Worm (Caenorhabditis elegans) whole organism, L3 larva: ENCODE data around the gene gsp-2.

Source experiments
- R02D3.7 ChIP-seq: fragments of 150-350 bp; optimal IDR thresholded peaks from 2 replicates; lab custom pipeline; 2014; ENCODE audit warnings: missing biosample characterization, missing genetic modification characterization
- ZK546.5 ChIP-seq: sonication (generic microtip); optimal IDR thresholded peaks from 2 replicates; lab custom pipeline; 2017; ENCODE audit warnings: missing biosample characterization, missing genetic modification characterization
- aly-2 ChIP-seq: fragments of 150-350 bp; optimal IDR thresholded peaks from 2 replicates; lab custom pipeline; 2014; ENCODE audit warnings: missing biosample characterization, missing genetic modification characterization
- ama-1 ChIP-seq: fragments of 150-350 bp; optimal IDR thresholded peaks from 2 replicates; lab custom pipeline; 2018
- ceh-16 ChIP-seq: sonication (generic microtip); optimal IDR thresholded peaks from 2 replicates; lab custom pipeline; 2017; ENCODE audit warnings: missing biosample characterization, missing genetic modification characterization
- ceh-28 ChIP-seq: fragments of 150-350 bp; optimal IDR thresholded peaks from 2 replicates; lab custom pipeline; 2014; ENCODE audit warnings: missing biosample characterization, missing genetic modification reagents, missing genetic modification characterization
- ceh-82 ChIP-seq: fragments of 150-350 bp; optimal IDR thresholded peaks from 2 replicates; lab custom pipeline; 2014; ENCODE audit warnings: missing biosample characterization, missing genetic modification characterization
- ceh-9 ChIP-seq: sonication (generic microtip); optimal IDR thresholded peaks from 2 replicates; lab custom pipeline; 2018; ENCODE audit warnings: missing biosample characterization, missing genetic modification characterization
- daf-12 ChIP-seq: fragments of 150-350 bp; optimal IDR thresholded peaks from 2 replicates; lab custom pipeline; 2014; ENCODE audit warnings: missing biosample characterization, missing genetic modification reagents, missing genetic modification characterization
- egl-27 ChIP-seq: sonication (generic microtip); optimal IDR thresholded peaks from 4 replicates; lab custom pipeline; 2017; ENCODE audit warnings: missing biosample characterization, missing genetic modification reagents, missing genetic modification characterization
- egl-5 ChIP-seq: fragments of 150-350 bp; optimal IDR thresholded peaks from 2 replicates; lab custom pipeline; 2017; ENCODE audit warnings: missing biosample characterization, missing genetic modification reagents, missing genetic modification characterization, inconsistent platforms
- elt-1 ChIP-seq: fragments of 150-350 bp; optimal IDR thresholded peaks from 2 replicates; lab custom pipeline; 2014; ENCODE audit warnings: missing biosample characterization, missing genetic modification characterization
- elt-2 ChIP-seq: sonication (generic microtip); optimal IDR thresholded peaks from 2 replicates; lab custom pipeline; 2016; ENCODE audit warnings: missing genetic modification reagents, mild to moderate bottlenecking, missing genetic modification characterization, missing compliant biosample characterization
- elt-3 ChIP-seq, 3 experiments: fragments of 150-350 bp in 1 of 3; sonication (generic microtip) in 2 of 3; optimal IDR thresholded peaks; 2 replicates in 2 of 3; 4 replicates in 1 of 3; lab custom pipeline; 2014 to 2017; ENCODE audit warnings: missing biosample characterization in 3 of 3, missing genetic modification characterization in 3 of 3
- eor-1 ChIP-seq, 2 experiments: fragments of 150-350 bp; optimal IDR thresholded peaks; 2 replicates each; lab custom pipeline; 2014 to 2018; ENCODE audit warnings: missing biosample characterization in 2 of 2, missing genetic modification characterization in 2 of 2
- fkh-10 ChIP-seq: sonication (generic microtip); optimal IDR thresholded peaks from 2 replicates; lab custom pipeline; 2017; ENCODE audit warnings: missing biosample characterization, missing genetic modification reagents, missing genetic modification characterization
- fkh-2 ChIP-seq: fragments of 150-350 bp; optimal IDR thresholded peaks from 2 replicates; lab custom pipeline; 2014; ENCODE audit warnings: missing biosample characterization, missing genetic modification reagents, missing genetic modification characterization
- fos-1 ChIP-seq: fragments of 150-350 bp; optimal IDR thresholded peaks from 2 replicates; lab custom pipeline; 2014; ENCODE audit warnings: missing biosample characterization, missing genetic modification characterization
- hmg-11 ChIP-seq: sonication (generic microtip); optimal IDR thresholded peaks from 2 replicates; lab custom pipeline; 2016; ENCODE audit warnings: missing genetic modification characterization, missing compliant biosample characterization
- jun-1 ChIP-seq: fragments of 150-350 bp; optimal IDR thresholded peaks from 2 replicates; lab custom pipeline; 2014; ENCODE audit warnings: missing biosample characterization, missing genetic modification reagents, missing genetic modification characterization
- lin-15B ChIP-seq: fragments of 150-350 bp; optimal IDR thresholded peaks from 2 replicates; lab custom pipeline; 2014; ENCODE audit warnings: missing biosample characterization, missing genetic modification characterization
- lin-39 ChIP-seq: fragments of 150-350 bp; optimal IDR thresholded peaks from 2 replicates; lab custom pipeline; 2018; ENCODE audit warnings: missing biosample characterization, missing genetic modification reagents, missing genetic modification characterization
- lsy-12 ChIP-seq: sonication (generic microtip); optimal IDR thresholded peaks from 2 replicates; lab custom pipeline; 2016; ENCODE audit warnings: mild to moderate bottlenecking, missing genetic modification characterization, missing compliant biosample characterization
- mdl-1 ChIP-seq: fragments of 150-350 bp; optimal IDR thresholded peaks from 2 replicates; lab custom pipeline; 2014; ENCODE audit warnings: missing biosample characterization, missing genetic modification characterization
- mml-1 ChIP-seq: fragments of 150-350 bp; sonication (generic microtip); optimal IDR thresholded peaks from 3 replicates; lab custom pipeline; 2014; ENCODE audit warnings: missing biosample characterization, missing genetic modification characterization
- nfya-1 ChIP-seq: sonication (generic microtip); optimal IDR thresholded peaks from 2 replicates; lab custom pipeline; 2017; ENCODE audit warnings: missing genetic modification characterization, mild to moderate bottlenecking, missing compliant biosample characterization, antibody characterized with exemption, moderate library complexity; ENCODE audit not compliant: insufficient read depth
- nhr-11 ChIP-seq: fragments of 150-350 bp; optimal IDR thresholded peaks from 2 replicates; lab custom pipeline; 2014; ENCODE audit warnings: missing biosample characterization, missing genetic modification characterization
- nhr-12 ChIP-seq: fragments of 150-350 bp; optimal IDR thresholded peaks from 2 replicates; lab custom pipeline; 2014; ENCODE audit warnings: missing biosample characterization, missing genetic modification characterization
- nhr-23 ChIP-seq: fragments of 150-350 bp; optimal IDR thresholded peaks from 2 replicates; lab custom pipeline; 2014; ENCODE audit warnings: missing biosample characterization, missing genetic modification reagents, missing genetic modification characterization
- nhr-237 ChIP-seq: fragments of 150-350 bp; optimal IDR thresholded peaks from 2 replicates; lab custom pipeline; 2014; ENCODE audit warnings: missing biosample characterization, missing genetic modification characterization
- nhr-25 ChIP-seq: sonication (generic microtip); optimal IDR thresholded peaks from 2 replicates; lab custom pipeline; 2017; ENCODE audit warnings: missing biosample characterization, missing genetic modification characterization
- nhr-28 ChIP-seq: fragments of 150-350 bp; optimal IDR thresholded peaks from 2 replicates; lab custom pipeline; 2014; ENCODE audit warnings: missing biosample characterization, missing genetic modification characterization
- nhr-43 ChIP-seq: sonication (generic microtip); optimal IDR thresholded peaks from 2 replicates; lab custom pipeline; 2016; ENCODE audit warnings: mild to moderate bottlenecking, missing genetic modification characterization, missing compliant biosample characterization; ENCODE audit not compliant: poor library complexity, severe bottlenecking
- nhr-67 ChIP-seq: fragments of 150-350 bp; optimal IDR thresholded peaks from 2 replicates; lab custom pipeline; 2014; ENCODE audit warnings: missing biosample characterization, missing genetic modification characterization
- nhr-76 ChIP-seq: fragments of 150-350 bp; sonication (generic microtip); optimal IDR thresholded peaks from 5 replicates; lab custom pipeline; 2014; ENCODE audit warnings: missing biosample characterization, missing genetic modification characterization
- nhr-77 ChIP-seq: fragments of 150-350 bp; optimal IDR thresholded peaks from 2 replicates; lab custom pipeline; 2014; ENCODE audit warnings: missing biosample characterization, missing genetic modification characterization
- pha-4 ChIP-seq: fragments of 150-350 bp; optimal IDR thresholded peaks from 2 replicates; lab custom pipeline; 2014; ENCODE audit warnings: missing biosample characterization, missing genetic modification reagents, missing genetic modification characterization
- pqm-1 ChIP-seq: fragments of 150-350 bp; optimal IDR thresholded peaks from 2 replicates; lab custom pipeline; 2017; ENCODE audit warnings: missing biosample characterization, missing genetic modification characterization, inconsistent platforms
- sea-2 ChIP-seq: fragments of 150-350 bp; sonication (generic microtip); optimal IDR thresholded peaks from 4 replicates; lab custom pipeline; 2014; ENCODE audit warnings: missing biosample characterization, missing genetic modification reagents, missing genetic modification characterization
- skn-1 ChIP-seq: fragments of 150-350 bp; optimal IDR thresholded peaks from 2 replicates; lab custom pipeline; 2014; ENCODE audit warnings: missing biosample characterization, missing genetic modification characterization
- snpc-4 ChIP-seq: fragments of 150-350 bp; optimal IDR thresholded peaks from 2 replicates; lab custom pipeline; 2014; ENCODE audit warnings: missing biosample characterization, missing genetic modification characterization
- tbx-2 ChIP-seq: sonication (generic microtip); optimal IDR thresholded peaks from 2 replicates; lab custom pipeline; 2016; ENCODE audit warnings: mild to moderate bottlenecking, missing genetic modification characterization, missing compliant biosample characterization
- unc-39 ChIP-seq: sonication (generic microtip); optimal IDR thresholded peaks from 4 replicates; lab custom pipeline; 2017; ENCODE audit warnings: missing biosample characterization, missing genetic modification characterization
- unc-62 ChIP-seq: fragments of 150-350 bp; sonication (generic microtip); optimal IDR thresholded peaks from 4 replicates; lab custom pipeline; 2014; ENCODE audit warnings: missing biosample characterization, missing genetic modification reagents, missing genetic modification characterization
- zag-1 ChIP-seq: fragments of 150-350 bp; optimal IDR thresholded peaks from 2 replicates; lab custom pipeline; 2014; ENCODE audit warnings: missing biosample characterization, missing genetic modification characterization
- ztf-11 ChIP-seq: fragments of 150-350 bp; optimal IDR thresholded peaks from 2 replicates; lab custom pipeline; 2014; ENCODE audit warnings: missing biosample characterization, missing genetic modification characterization
- ztf-4 ChIP-seq: fragments of 150-350 bp; optimal IDR thresholded peaks from 2 replicates; lab custom pipeline; 2014; ENCODE audit warnings: missing biosample characterization, missing genetic modification characterization

The gsp-2 gene

DNA sequence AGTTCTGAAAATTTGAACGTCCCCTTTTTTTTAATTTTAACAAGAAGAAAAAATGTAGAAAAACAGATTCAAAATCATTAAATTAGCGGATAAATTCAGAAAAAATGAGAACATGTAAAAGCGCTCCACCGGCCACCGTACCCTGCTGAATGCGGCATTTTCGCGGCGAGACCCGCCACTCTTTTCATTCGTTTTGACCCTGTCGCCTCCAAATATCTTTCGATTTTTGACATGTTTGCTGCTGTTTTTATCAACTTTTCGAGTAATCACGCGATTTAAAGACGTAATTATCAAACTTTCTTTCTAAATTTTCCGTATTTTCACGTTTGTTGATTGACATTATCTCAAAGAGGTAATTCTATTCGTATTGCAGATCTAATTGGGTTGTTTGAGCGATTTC lies at the start of gene gsp-2:
Gene gsp-2, plus strand, starts transcription at position 374 of the 400 bp plus-strand sequence.
- TF ChIP-seq nhr-43 (no peak), ztf-11 (tag; lab: Kevin White, UChicago) (no peak), zag-1 (no peak), nhr-25 (tag; lab: Kevin White, UChicago) (peak; percentile 51), sea-2 (no peak), ZK546.5 (tag; lab: Kevin White, UChicago) (peak; percentile 56), elt-2 (peak; percentile 65), nhr-28 (tag; lab: Kevin White, UChicago) (no peak), egl-5 (peak; percentile 67), snpc-4 (tag; lab: Kevin White, UChicago) (peak; percentile 62), ama-1 (lab: Kevin White, UChicago) (peak; percentile 52), unc-62 (GFP tag; lab: Kevin White, UChicago) (no peak), skn-1 (tag; lab: Kevin White, UChicago) (no peak), ceh-16 (tag; lab: Kevin White, UChicago) (no peak), aly-2 (tag; lab: Kevin White, UChicago) (no peak), nhr-77 (tag; lab: Kevin White, UChicago) (no peak), tbx-2 (tag; lab: Kevin White, UChicago) (no peak), jun-1 (peak; percentile 29), fkh-10 (GFP tag; lab: Kevin White, UChicago) (no peak), hmg-11 (tag; lab: Kevin White, UChicago) (peak; percentile 34), ceh-82 (no peak), mdl-1 (tag; lab: Kevin White, UChicago) (no peak), fos-1 (tag; lab: Kevin White, UChicago) (no peak), nhr-11 (no peak), egl-27 (no peak), lsy-12 (tag; lab: Kevin White, UChicago) (peak; percentile 46), nhr-67 (tag; lab: Kevin White, UChicago) (no peak), ceh-9 (tag; lab: Kevin White, UChicago) (no peak), nhr-237 (tag; lab: Kevin White, UChicago) (no peak), lin-39 (peak; percentile 80), eor-1 (tag; optimal IDR thresholded peaks at IDR 0.05; lab: Kevin White, UChicago) (no peak), ceh-28 (tag; lab: Kevin White, UChicago) (no peak), nhr-12 (no peak), nhr-76 (no peak), mml-1 (tag; lab: Kevin White, UChicago) (no peak), ztf-4 (no peak), elt-1 (tag; lab: Kevin White, UChicago) (no peak), fkh-2 (tag; lab: Kevin White, UChicago) (no peak), unc-39 (tag; lab: Kevin White, UChicago) (no peak), nfya-1 (tag; lab: Kevin White, UChicago) (peak; percentile 91), elt-3 (tag; optimal IDR thresholded peaks at IDR 0.05; lab: Kevin White, UChicago) (no peak), pqm-1 (tag; lab: Kevin White, UChicago) (peak; percentile 57), nhr-23 (tag; lab: Kevin White, UChicago) (peak; percentile 88), daf-12 (tag; lab: Kevin White, UChicago) (no peak), R02D3.7 (tag; lab: Kevin White, UChicago) (peak; percentile 52), pha-4 (tag; lab: Kevin White, UChicago) (peak; percentile 86), lin-15B (tag; lab: Kevin White, UChicago) (peak; percentile 93)

DNA sequence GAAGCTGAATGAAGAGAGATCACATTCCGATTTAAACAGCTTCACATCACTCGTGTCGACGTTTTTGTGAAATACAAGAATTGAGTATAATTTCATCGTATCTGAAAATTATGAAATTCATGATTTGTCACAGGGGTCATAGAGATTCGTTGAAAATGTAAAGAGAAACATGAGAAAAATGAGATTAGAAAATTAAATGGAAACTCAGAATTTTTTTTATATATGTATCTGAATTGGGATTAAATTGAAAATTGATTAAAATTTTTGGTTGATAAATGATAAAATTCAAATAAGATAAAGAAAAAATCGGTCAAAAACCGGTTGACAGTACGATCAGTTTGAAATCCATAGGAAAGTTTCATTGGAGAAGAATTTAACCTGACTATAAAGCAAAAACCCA lies 48.9 kb upstream of the gsp-2 start, which contains the start of gene ykt-6:
Gene ykt-6, minus strand, starts transcription at position 101 of the 400 bp plus-strand sequence.
- TF ChIP-seq mdl-1 (tag; lab: Kevin White, UChicago) (no peak), fkh-2 (tag; lab: Kevin White, UChicago) (no peak), nhr-11 (no peak), ztf-11 (tag; lab: Kevin White, UChicago) (no peak), nhr-43 (no peak), hmg-11 (tag; lab: Kevin White, UChicago) (no peak), jun-1 (no peak), nhr-12 (no peak)
